Worm (Caenorhabditis elegans): ENCODE data around the gene ubxn-4.

DNA sequence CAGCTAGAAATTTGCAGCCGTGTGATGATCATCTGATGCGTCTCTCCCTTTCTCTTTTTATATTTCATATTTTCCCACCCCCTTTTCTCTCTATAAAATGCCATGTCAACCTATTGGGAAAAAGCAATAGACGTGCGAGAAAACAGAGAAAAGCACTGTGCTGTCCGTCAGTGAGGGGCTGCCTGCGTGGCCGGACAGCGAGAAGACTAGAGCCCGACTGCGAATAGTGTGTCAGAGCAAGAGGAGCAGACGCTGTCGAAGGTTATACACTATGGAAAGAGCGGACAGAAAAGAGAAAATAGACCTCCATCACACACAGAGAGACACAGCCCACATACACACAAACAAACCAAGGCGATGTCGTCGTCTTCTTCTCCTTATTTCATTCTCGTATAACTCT is 19.7 kb upstream of the ubxn-4 start:
- TF ChIP-seq nhr-71 (tag; optimal IDR thresholded peaks at IDR 0.05): peak; percentile 82
- TF ChIP-seq swsn-7 (tag; optimal IDR thresholded peaks at IDR 0.05): peak; percentile 62
- no peak for TF ChIP-seq nhr-237 (tag; optimal IDR thresholded peaks at IDR 0.05)
- TF ChIP-seq mep-1 (tag; optimal IDR thresholded peaks at IDR 0.05): peak; percentile 83
- TF ChIP-seq ceh-82 (tag; optimal IDR thresholded peaks at IDR 0.05): peak in 2 of 3 experiments; percentile 17 to 54
- no peak for TF ChIP-seq zag-1 (tag; optimal IDR thresholded peaks at IDR 0.05)
- TF ChIP-seq nhr-11 (tag; optimal IDR thresholded peaks at IDR 0.05): no peak
- TF ChIP-seq nhr-12 (tag; optimal IDR thresholded peaks at IDR 0.05): no peak
- no peak for TF ChIP-seq fos-1 (tag; optimal IDR thresholded peaks at IDR 0.05)
